Worm (Caenorhabditis elegans) whole organism, mixed stage, embryonic: Measurements from ENCODE around the gene EGAP9.3.

Source experiments
- M03D4.4 ChIP-seq: sonication (generic microtip); optimal IDR thresholded peaks from 2 replicates; lab custom pipeline; 2017; ENCODE audit warnings: mild to moderate bottlenecking, missing genetic modification characterization, missing compliant biosample characterization
- bed-3 ChIP-seq: fragments of 200-800 bp; sonication (Bioruptor generic); optimal IDR thresholded peaks from 3 replicates; lab custom pipeline; 2018; ENCODE audit warnings: mild to moderate bottlenecking, missing genetic modification characterization, moderate library complexity, missing compliant biosample characterization
- blmp-1 ChIP-seq: fragments of 150-350 bp; optimal IDR thresholded peaks from 2 replicates; lab custom pipeline; 2014; ENCODE audit warnings: missing biosample characterization, missing genetic modification characterization
- ceh-39 ChIP-seq: fragments of 150-350 bp; optimal IDR thresholded peaks from 2 replicates; lab custom pipeline; 2014; ENCODE audit warnings: missing biosample characterization, missing genetic modification characterization
- ceh-43 ChIP-seq: fragments of 200-800 bp; sonication (Bioruptor generic); optimal IDR thresholded peaks from 2 replicates; lab custom pipeline; 2018; ENCODE audit warnings: mild to moderate bottlenecking, missing genetic modification characterization, moderate library complexity, missing compliant biosample characterization
- ceh-83 ChIP-seq: fragments of 200-800 bp; sonication (Bioruptor generic); optimal IDR thresholded peaks from 2 replicates; lab custom pipeline; 2018; ENCODE audit warnings: mild to moderate bottlenecking, missing genetic modification characterization, missing compliant biosample characterization
- ces-1 ChIP-seq: fragments of 150-350 bp; optimal IDR thresholded peaks from 2 replicates; lab custom pipeline; 2014; ENCODE audit warnings: missing biosample characterization, missing genetic modification reagents, missing genetic modification characterization
- cnd-1 ChIP-seq: fragments of 200-800 bp; sonication (Bioruptor generic); optimal IDR thresholded peaks from 2 replicates; lab custom pipeline; 2018; ENCODE audit warnings: mild to moderate bottlenecking, missing genetic modification characterization, missing compliant biosample characterization
- drap-1 ChIP-seq: fragments of 200-800 bp; sonication (Bioruptor generic); optimal IDR thresholded peaks from 3 replicates; lab custom pipeline; 2018; ENCODE audit warnings: mild to moderate bottlenecking, missing genetic modification characterization, missing compliant biosample characterization
- flh-1 ChIP-seq: fragments of 200-800 bp; sonication (Bioruptor generic); optimal IDR thresholded peaks from 2 replicates; lab custom pipeline; 2018; ENCODE audit warnings: mild to moderate bottlenecking, missing genetic modification characterization, moderate library complexity, missing compliant biosample characterization
- ham-2 ChIP-seq: fragments of 200-800 bp; sonication (Bioruptor generic); optimal IDR thresholded peaks from 2 replicates; lab custom pipeline; 2018; ENCODE audit warnings: mild to moderate bottlenecking, missing genetic modification characterization, missing compliant biosample characterization
- hlh-1 ChIP-seq: fragments of 150-350 bp; optimal IDR thresholded peaks from 2 replicates; lab custom pipeline; 2014; ENCODE audit warnings: missing biosample characterization, missing genetic modification reagents, missing genetic modification characterization
- lin-13 ChIP-seq: fragments of 150-350 bp; optimal IDR thresholded peaks from 2 replicates; lab custom pipeline; 2014; ENCODE audit warnings: missing biosample characterization, missing genetic modification characterization
- lin-32 ChIP-seq: fragments of 200-800 bp; sonication (Bioruptor generic); optimal IDR thresholded peaks from 2 replicates; lab custom pipeline; 2018; ENCODE audit warnings: mild to moderate bottlenecking, missing genetic modification characterization, missing compliant biosample characterization
- lsy-2 ChIP-seq: fragments of 150-350 bp; optimal IDR thresholded peaks from 2 replicates; lab custom pipeline; 2014; ENCODE audit warnings: missing biosample characterization, missing genetic modification characterization
- mep-1 ChIP-seq: fragments of 150-350 bp; optimal IDR thresholded peaks from 2 replicates; lab custom pipeline; 2017; ENCODE audit warnings: missing biosample characterization, missing genetic modification reagents, missing genetic modification characterization, inconsistent platforms
- nhr-12 ChIP-seq: fragments of 150-350 bp; optimal IDR thresholded peaks from 2 replicates; lab custom pipeline; 2014; ENCODE audit warnings: missing biosample characterization, missing genetic modification characterization
- nhr-2 ChIP-seq: fragments of 150-350 bp; optimal IDR thresholded peaks from 2 replicates; lab custom pipeline; 2014; ENCODE audit warnings: missing biosample characterization, missing genetic modification characterization
- nhr-237 ChIP-seq: fragments of 150-350 bp; optimal IDR thresholded peaks from 2 replicates; lab custom pipeline; 2014; ENCODE audit warnings: missing biosample characterization, missing genetic modification characterization
- nhr-28 ChIP-seq: fragments of 150-350 bp; optimal IDR thresholded peaks from 2 replicates; lab custom pipeline; 2014; ENCODE audit warnings: missing biosample characterization, missing genetic modification characterization
- pha-4 ChIP-seq: fragments of 150-350 bp; optimal IDR thresholded peaks from 2 replicates; lab custom pipeline; 2018; ENCODE audit warnings: missing biosample characterization, missing genetic modification reagents, missing genetic modification characterization
- sem-2 ChIP-seq: fragments of 200-800 bp; sonication (Bioruptor generic); optimal IDR thresholded peaks from 2 replicates; lab custom pipeline; 2018; ENCODE audit warnings: mild to moderate bottlenecking, missing genetic modification characterization, missing compliant biosample characterization
- snpc-4 ChIP-seq: fragments of 150-350 bp; optimal IDR thresholded peaks from 2 replicates; lab custom pipeline; 2014; ENCODE audit warnings: missing biosample characterization, missing genetic modification characterization
- tbx-8 ChIP-seq: fragments of 200-800 bp; sonication (Bioruptor generic); optimal IDR thresholded peaks from 2 replicates; lab custom pipeline; 2018; ENCODE audit warnings: mild to moderate bottlenecking, missing genetic modification characterization, moderate library complexity, missing compliant biosample characterization
- unc-120 ChIP-seq: sonication (generic microtip); optimal IDR thresholded peaks from 2 replicates; lab custom pipeline; 2017; ENCODE audit warnings: missing genetic modification characterization, missing compliant biosample characterization; ENCODE audit not compliant: poor library complexity, severe bottlenecking
- unc-39 ChIP-seq: fragments of 150-350 bp; optimal IDR thresholded peaks from 2 replicates; lab custom pipeline; 2014; ENCODE audit warnings: missing biosample characterization, missing genetic modification characterization
- unc-62 ChIP-seq: fragments of 150-350 bp; optimal IDR thresholded peaks from 2 replicates; lab custom pipeline; 2014; ENCODE audit warnings: missing biosample characterization, missing genetic modification reagents, missing genetic modification characterization
- zip-8 ChIP-seq: fragments of 150-350 bp; optimal IDR thresholded peaks from 2 replicates; lab custom pipeline; 2014; ENCODE audit warnings: missing biosample characterization, missing genetic modification characterization

The EGAP9.3 gene

DNA sequence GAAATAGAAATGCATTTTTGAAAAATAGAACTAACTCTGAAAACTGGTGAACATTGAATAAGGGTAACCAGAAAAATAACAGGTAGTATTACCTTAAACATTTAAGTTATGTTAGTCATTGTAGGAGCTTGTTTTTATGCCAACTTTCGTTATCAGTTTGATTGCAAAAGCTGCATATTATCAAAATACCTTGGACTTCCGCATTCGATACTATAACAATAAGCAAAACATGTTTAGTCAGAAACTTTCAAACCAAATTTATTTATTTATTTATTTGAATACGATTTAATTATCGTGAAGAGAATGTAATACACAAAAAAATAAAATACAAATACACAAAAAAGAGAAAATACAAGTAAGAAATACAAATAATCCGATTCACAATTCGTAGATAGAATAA, 25.6 kb downstream of the EGAP9.3 start, which contains the start of gene K04A8.19:
Gene K04A8.19, minus strand, starts transcription at position 101 of the 400 bp plus-strand sequence.
- no peak for TF ChIP-seq unc-120 (tag; lab: Kevin White, UChicago)
- no peak for TF ChIP-seq lin-13 (tag; lab: Kevin White, UChicago)
- no peak for TF ChIP-seq ceh-43 (GFP tag; lab: Kevin White, UChicago)
- no peak for TF ChIP-seq drap-1 (GFP tag; lab: Kevin White, UChicago)
- no peak for TF ChIP-seq ces-1 (GFP tag; lab: Kevin White, UChicago)
- TF ChIP-seq nhr-12: no peak
- no peak for TF ChIP-seq lsy-2 (tag; lab: Kevin White, UChicago)
- no peak for TF ChIP-seq nhr-2 (tag; lab: Kevin White, UChicago)
- no peak for TF ChIP-seq unc-62 (GFP tag; lab: Kevin White, UChicago)
- TF ChIP-seq nhr-28 (tag; lab: Kevin White, UChicago): no peak
- TF ChIP-seq flh-1 (GFP tag; lab: Kevin White, UChicago): no peak
- no peak for TF ChIP-seq pha-4 (tag; lab: Kevin White, UChicago)
- no peak for TF ChIP-seq unc-39 (tag; lab: Kevin White, UChicago)
- TF ChIP-seq lin-32 (GFP tag; lab: Kevin White, UChicago): no peak
- no peak for TF ChIP-seq ceh-39 (tag; lab: Kevin White, UChicago)

DNA sequence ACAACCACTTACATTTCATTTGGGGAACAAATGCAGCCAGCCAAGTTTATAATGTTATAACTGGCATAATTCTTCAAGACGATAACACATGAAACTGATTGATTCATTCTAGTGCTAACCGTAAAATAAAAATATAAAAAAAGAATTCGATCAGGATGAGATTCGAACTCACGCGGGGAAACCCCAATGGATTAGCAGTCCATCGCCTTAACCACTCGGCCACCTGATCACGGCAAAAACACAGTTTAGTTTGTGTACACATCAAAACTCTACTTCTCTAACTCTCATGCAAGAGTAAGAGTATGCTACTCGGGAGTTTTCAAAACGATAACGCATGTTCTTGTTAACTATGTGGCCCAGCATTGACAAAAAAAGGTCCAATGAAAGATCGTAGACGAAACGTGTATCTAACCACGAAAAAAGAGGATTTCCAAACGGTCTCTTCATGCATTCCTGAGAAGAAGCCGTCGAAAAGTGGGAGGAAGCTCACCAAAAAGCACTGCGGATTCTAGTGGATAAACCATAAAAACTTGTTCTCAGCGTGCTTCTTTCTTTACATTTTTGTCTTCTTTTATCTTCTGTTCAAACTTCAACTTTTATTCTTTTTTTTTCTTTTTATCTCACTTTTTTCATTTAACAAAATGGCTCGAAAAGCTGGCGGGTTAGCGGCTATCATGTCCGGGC, 28.1 kb downstream of the EGAP9.3 start, which contains the start of gene twk-10:
Gene twk-10, plus strand, starts transcription at position 634 of the 684 bp plus-strand sequence.
- TF ChIP-seq bed-3 (GFP tag; lab: Kevin White, UChicago) (no peak), ceh-43 (GFP tag; lab: Kevin White, UChicago) (no peak), cnd-1 (tag; lab: Kevin White, UChicago) (peak; percentile 35), lin-32 (GFP tag; lab: Kevin White, UChicago) (no peak), M03D4.4 (tag; lab: Kevin White, UChicago) (peak; percentile 17), drap-1 (GFP tag; lab: Kevin White, UChicago) (no peak), unc-39 (tag; lab: Kevin White, UChicago) (no peak), sem-2 (GFP tag; lab: Kevin White, UChicago) (peak; percentile 19), unc-120 (tag; lab: Kevin White, UChicago) (no peak), tbx-8 (GFP tag; lab: Kevin White, UChicago) (no peak), snpc-4 (tag; lab: Kevin White, UChicago) (no peak), ceh-83 (GFP tag; lab: Kevin White, UChicago) (peak; percentile 48)

DNA sequence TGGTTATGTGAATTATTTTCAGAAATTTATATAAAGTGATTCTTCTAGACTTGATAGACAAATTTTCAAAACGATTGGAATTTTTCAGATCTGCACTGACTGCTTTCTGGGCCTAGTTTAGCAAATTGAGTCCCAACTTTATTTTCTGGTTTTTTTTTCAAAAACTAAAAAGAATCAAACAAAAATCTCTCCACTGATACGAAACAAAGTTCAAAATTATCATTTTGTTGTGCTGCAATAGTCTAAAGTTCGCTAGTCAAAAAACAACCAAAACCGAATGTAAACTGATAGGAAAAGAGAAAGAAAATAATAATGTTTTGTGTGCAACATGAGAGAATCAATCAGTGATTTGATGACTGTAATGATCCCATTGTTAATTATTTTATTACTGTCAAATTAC, 30.1 kb downstream of the EGAP9.3 start, which contains the start of gene lipl-4:
Gene lipl-4, plus strand, starts transcription at position 301 of the 400 bp plus-strand sequence.
- TF ChIP-seq ceh-83 (GFP tag; lab: Kevin White, UChicago) (no peak), drap-1 (GFP tag; lab: Kevin White, UChicago) (no peak), pha-4 (tag; lab: Kevin White, UChicago) (no peak), lin-13 (tag; lab: Kevin White, UChicago) (no peak), nhr-2 (tag; lab: Kevin White, UChicago) (no peak), unc-120 (tag; lab: Kevin White, UChicago) (no peak), nhr-28 (tag; lab: Kevin White, UChicago) (no peak), ham-2 (GFP tag; lab: Kevin White, UChicago) (no peak), unc-62 (GFP tag; lab: Kevin White, UChicago) (no peak)
- TF ChIP-seq, all 35 proteins: peak for 0

DNA sequence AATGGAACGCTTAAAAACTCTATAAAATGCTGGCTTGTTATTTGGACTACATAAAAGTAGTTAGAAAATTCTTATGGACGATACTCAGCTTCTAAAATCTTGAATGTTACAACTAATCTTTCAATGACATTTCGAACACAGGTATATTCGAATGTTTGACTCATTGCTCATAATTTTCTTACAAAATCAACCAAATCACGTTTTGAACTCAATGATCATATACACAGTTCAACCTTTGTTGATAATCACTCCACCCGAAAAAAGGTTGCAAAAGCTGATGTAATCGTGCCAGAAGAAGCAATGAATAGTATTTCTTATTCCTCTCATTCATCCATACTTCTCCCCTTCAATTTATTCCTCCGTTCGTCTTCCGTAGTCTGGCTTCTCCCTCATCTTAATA, 30.8 kb downstream of the EGAP9.3 start, which contains the start of gene K04A8.20:
Gene K04A8.20, plus strand, starts transcription at position 301 of the 400 bp plus-strand sequence.
- TF ChIP-seq ham-2 (GFP tag; lab: Kevin White, UChicago) (no peak), blmp-1 (tag; lab: Kevin White, UChicago) (no peak), cnd-1 (tag; lab: Kevin White, UChicago) (no peak), M03D4.4 (tag; lab: Kevin White, UChicago) (no peak), lin-13 (tag; lab: Kevin White, UChicago) (no peak), tbx-8 (GFP tag; lab: Kevin White, UChicago) (no peak), hlh-1 (tag; lab: Kevin White, UChicago) (no peak), nhr-12 (no peak), ces-1 (GFP tag; lab: Kevin White, UChicago) (no peak), mep-1 (tag; lab: Kevin White, UChicago) (no peak), nhr-28 (tag; lab: Kevin White, UChicago) (no peak), nhr-237 (tag; lab: Kevin White, UChicago) (no peak), unc-39 (tag; lab: Kevin White, UChicago) (no peak), zip-8 (tag; lab: Kevin White, UChicago) (no peak), pha-4 (tag; lab: Kevin White, UChicago) (no peak), snpc-4 (tag; lab: Kevin White, UChicago) (no peak), unc-62 (GFP tag; lab: Kevin White, UChicago) (no peak), ceh-43 (GFP tag; lab: Kevin White, UChicago) (no peak), flh-1 (GFP tag; lab: Kevin White, UChicago) (no peak)
